Fruit fly (Drosophila melanogaster) whole organism, embryonic: Measurements from ENCODE around the gene CAH16.
A peak's percentile ranks its signal among the peaks of the same experiment; 100 is the strongest.

Experiments
- CG10274 ChIP-seq: fragments of 200-800 bp; sonication (Bioruptor generic); optimal IDR thresholded peaks from 3 replicates; lab custom pipeline; 2017; ENCODE audit warnings: missing biosample characterization, mild to moderate bottlenecking, missing genetic modification characterization
- CG10366 ChIP-seq: fragments of 200-800 bp; sonication (Bioruptor generic); IDR thresholded peaks from 2 replicates; pipeline ENCODE4 v1.3.6; 2022; ENCODE audit warnings: missing biosample characterization, missing genetic modification characterization
- CG10431 ChIP-seq: fragments of 200-800 bp; sonication (Bioruptor generic); optimal IDR thresholded peaks from 3 replicates; lab custom pipeline; 2018; ENCODE audit warnings: missing biosample characterization, mild to moderate bottlenecking, missing genetic modification characterization
- CG10959 ChIP-seq: fragments of 200-800 bp; sonication (Bioruptor generic); IDR thresholded peaks from 2 replicates; pipeline ENCODE4 v1.3.6; 2022; ENCODE audit warnings: missing biosample characterization, missing genetic modification characterization
- CG11093 ChIP-seq: fragments of 200-800 bp; sonication (Bioruptor generic); IDR thresholded peaks from 3 replicates; pipeline ENCODE4 v1.3.6; 2022; ENCODE audit warnings: missing biosample characterization, missing genetic modification characterization
- CG12104 ChIP-seq: fragments of 200-800 bp; sonication (Bioruptor generic); optimal IDR thresholded peaks from 3 replicates; lab custom pipeline; 2016; ENCODE audit warnings: missing biosample characterization, missing genetic modification characterization
- CG12744 ChIP-seq: fragments of 200-800 bp; sonication (Bioruptor generic); optimal IDR thresholded peaks from 2 replicates; lab custom pipeline; 2016; ENCODE audit warnings: missing biosample characterization, missing genetic modification characterization
- CG13123 ChIP-seq: fragments of 200-800 bp; sonication (Bioruptor generic); optimal IDR thresholded peaks from 2 replicates; lab custom pipeline; 2016; ENCODE audit warnings: missing biosample characterization, missing genetic modification characterization
- CG13775 ChIP-seq: fragments of 200-800 bp; sonication (Bioruptor generic); optimal IDR thresholded peaks from 3 replicates; lab custom pipeline; 2017; ENCODE audit warnings: missing biosample characterization, mild to moderate bottlenecking, missing genetic modification characterization
- CG15011 ChIP-seq: fragments of 200-800 bp; sonication (Bioruptor generic); optimal IDR thresholded peaks from 3 replicates; lab custom pipeline; 2018; ENCODE audit warnings: missing biosample characterization, mild to moderate bottlenecking, missing genetic modification characterization
- CG1602 ChIP-seq: fragments of 200-800 bp; sonication (Bioruptor generic); optimal IDR thresholded peaks from 3 replicates; lab custom pipeline; 2016; ENCODE audit warnings: missing biosample characterization, missing genetic modification characterization
- CG17361 ChIP-seq: fragments of 200-800 bp; sonication (Bioruptor generic); IDR thresholded peaks from 3 replicates; pipeline ENCODE4 v1.3.6; 2022; ENCODE audit warnings: missing biosample characterization, missing genetic modification characterization
- CG17385 ChIP-seq: fragments of 200-800 bp; sonication (Bioruptor generic); optimal IDR thresholded peaks from 3 replicates; lab custom pipeline; 2018; ENCODE audit warnings: missing biosample characterization, mild to moderate bottlenecking, missing genetic modification characterization
- CG18262 ChIP-seq: fragments of 200-800 bp; optimal IDR thresholded peaks from 3 replicates; lab custom pipeline; 2019; ENCODE audit warnings: missing biosample characterization, mild to moderate bottlenecking, missing genetic modification characterization, moderate library complexity
- CG3065 ChIP-seq: fragments of 200-800 bp; sonication (Bioruptor generic); optimal IDR thresholded peaks from 2 replicates; lab custom pipeline; 2016; ENCODE audit warnings: missing biosample characterization, missing genetic modification characterization
- CG5953 ChIP-seq: fragments of 200-800 bp; sonication (Bioruptor generic); IDR thresholded peaks from 2 replicates; pipeline ENCODE4 v1.3.6; 2022; ENCODE audit warnings: missing biosample characterization, missing genetic modification characterization
- CG6791 ChIP-seq: fragments of 200-800 bp; sonication (Bioruptor generic); IDR thresholded peaks from 3 replicates; pipeline ENCODE4 v1.3.6; 2022; ENCODE audit warnings: missing biosample characterization, missing genetic modification characterization; ENCODE audit not compliant: partially characterized antibody
- CG7357 ChIP-seq: fragments of 200-800 bp; sonication (Bioruptor generic); IDR thresholded peaks from 3 replicates; pipeline ENCODE4 v1.3.6; 2022; ENCODE audit warnings: missing biosample characterization, missing genetic modification characterization
- CG8281 ChIP-seq: fragments of 200-800 bp; sonication (Bioruptor generic); optimal IDR thresholded peaks from 2 replicates; lab custom pipeline; 2018; ENCODE audit warnings: missing biosample characterization, mild to moderate bottlenecking, missing genetic modification characterization, moderate library complexity
- D ChIP-seq, 2 experiments: fragments of 200-800 bp in 1 of 2; fragments of >200 bp in 1 of 2; sonication (Bioruptor generic) in 1 of 2; optimal IDR thresholded peaks; 2 replicates in 1 of 2; 3 replicates in 1 of 2; lab custom pipeline; 2017; ENCODE audit warnings: mild to moderate bottlenecking in 1 of 2, missing biosample characterization in 1 of 2, missing genetic modification characterization in 1 of 2, missing genetic modification reagents in 1 of 2
- Dad ChIP-seq: fragments of 200-800 bp; sonication (Bioruptor generic); optimal IDR thresholded peaks from 3 replicates; lab custom pipeline; 2016; ENCODE audit warnings: missing biosample characterization, missing genetic modification characterization
- Deaf1 ChIP-seq: fragments of 200-800 bp; optimal IDR thresholded peaks from 3 replicates; lab custom pipeline; 2019; ENCODE audit warnings: missing biosample characterization, mild to moderate bottlenecking, missing genetic modification characterization, moderate library complexity
- Doc3 ChIP-seq: fragments of 200-800 bp; sonication (Bioruptor generic); IDR thresholded peaks from 3 replicates; pipeline ENCODE4 v1.3.6; 2022; ENCODE audit warnings: missing biosample characterization, missing genetic modification characterization; ENCODE audit not compliant: partially characterized antibody
- Gsc ChIP-seq: fragments of 200-800 bp; sonication (Bioruptor generic); IDR thresholded peaks from 2 replicates; pipeline ENCODE4 v1.3.6; 2022; ENCODE audit warnings: missing biosample characterization, missing genetic modification characterization
- Gug ChIP-seq: fragments of 200-800 bp; sonication (Bioruptor generic); IDR thresholded peaks from 4 replicates; pipeline ENCODE4 v1.3.6; 2022; ENCODE audit warnings: missing biosample characterization, missing genetic modification characterization
- H2.0 ChIP-seq: fragments of 200-800 bp; sonication (Bioruptor generic); IDR thresholded peaks from 2 replicates; pipeline ENCODE4 v1.3.6; 2022; ENCODE audit warnings: missing biosample characterization, missing genetic modification characterization
- HLH3B ChIP-seq: fragments of 200-800 bp; sonication (Bioruptor generic); IDR thresholded peaks from 2 replicates; pipeline ENCODE4 v1.3.6; 2022; ENCODE audit warnings: missing biosample characterization, missing genetic modification characterization
- HLH4C ChIP-seq: fragments of 200-800 bp; sonication (Bioruptor generic); IDR thresholded peaks from 3 replicates; pipeline ENCODE4 v1.3.6; 2022; ENCODE audit warnings: missing biosample characterization, missing genetic modification characterization; ENCODE audit not compliant: partially characterized antibody
- Hsf ChIP-seq: fragments of 200-800 bp; sonication (Bioruptor generic); optimal IDR thresholded peaks from 3 replicates; lab custom pipeline; 2016; ENCODE audit warnings: missing biosample characterization, missing genetic modification characterization
- NC2β ChIP-seq: fragments of 200-800 bp; sonication (Bioruptor generic); optimal IDR thresholded peaks from 2 replicates; lab custom pipeline; 2016; ENCODE audit warnings: missing biosample characterization, missing genetic modification characterization
- Neu2 ChIP-seq: fragments of 200-800 bp; sonication (Bioruptor generic); optimal IDR thresholded peaks from 3 replicates; lab custom pipeline; 2016; ENCODE audit warnings: missing biosample characterization, missing genetic modification characterization, borderline replicate concordance
- NfI ChIP-seq: fragments of 200-800 bp; sonication (Bioruptor generic); optimal IDR thresholded peaks from 3 replicates; lab custom pipeline; 2018; ENCODE audit warnings: missing biosample characterization, mild to moderate bottlenecking, missing genetic modification characterization, moderate library complexity
- Ssrp ChIP-seq: fragments of 200-800 bp; sonication (Bioruptor generic); optimal IDR thresholded peaks from 2 replicates; lab custom pipeline; 2018; ENCODE audit warnings: missing biosample characterization, mild to moderate bottlenecking, missing genetic modification characterization, moderate library complexity
- ato ChIP-seq: fragments of 200-800 bp; sonication (Bioruptor generic); IDR thresholded peaks from 2 replicates; pipeline ENCODE4 v1.3.6; 2022; ENCODE audit warnings: missing biosample characterization, missing genetic modification characterization; ENCODE audit not compliant: partially characterized antibody
- chm ChIP-seq: fragments of 200-800 bp; sonication (Bioruptor generic); IDR thresholded peaks from 2 replicates; pipeline ENCODE4 v1.3.6; 2022; ENCODE audit warnings: missing biosample characterization, missing genetic modification characterization
- chn ChIP-seq: fragments of 200-800 bp; sonication (Bioruptor generic); optimal IDR thresholded peaks from 2 replicates; lab custom pipeline; 2016; ENCODE audit warnings: missing biosample characterization, missing genetic modification characterization
- dan ChIP-seq: fragments of 200-800 bp; sonication (Bioruptor generic); IDR thresholded peaks from 2 replicates; pipeline ENCODE4 v1.3.6; 2022; ENCODE audit warnings: missing biosample characterization, missing genetic modification characterization
- dimm ChIP-seq: fragments of 200-800 bp; sonication (Bioruptor generic); IDR thresholded peaks from 2 replicates; pipeline ENCODE4 v1.3.6; 2022; ENCODE audit warnings: missing biosample characterization, missing genetic modification characterization
- inv ChIP-seq: fragments of 200-800 bp; sonication (Bioruptor generic); IDR thresholded peaks from 2 replicates; pipeline ENCODE4 v1.3.6; 2022; ENCODE audit warnings: missing biosample characterization, missing genetic modification characterization; ENCODE audit not compliant: partially characterized antibody
- klu ChIP-seq: fragments of 200-800 bp; sonication (Bioruptor generic); IDR thresholded peaks from 2 replicates; pipeline ENCODE4 v1.3.6; 2022; ENCODE audit warnings: missing biosample characterization, missing genetic modification characterization
- pb ChIP-seq: fragments of 200-800 bp; sonication (Bioruptor generic); optimal IDR thresholded peaks from 3 replicates; lab custom pipeline; 2016; ENCODE audit warnings: missing biosample characterization, missing genetic modification characterization
- repo ChIP-seq: fragments of 200-800 bp; sonication (Bioruptor generic); optimal IDR thresholded peaks from 2 replicates; lab custom pipeline; 2016; ENCODE audit warnings: missing biosample characterization, missing genetic modification characterization
- slou ChIP-seq: fragments of 200-800 bp; sonication (Bioruptor generic); optimal IDR thresholded peaks from 3 replicates; lab custom pipeline; 2016; ENCODE audit warnings: missing biosample characterization, missing genetic modification characterization
- sob ChIP-seq: fragments of 200-800 bp; sonication (Bioruptor generic); IDR thresholded peaks from 2 replicates; pipeline ENCODE4 v1.3.6; 2022; ENCODE audit warnings: missing biosample characterization, missing genetic modification characterization
- tll ChIP-seq, 2 experiments: fragments of 200-800 bp in 1 of 2; fragments of >200 bp in 1 of 2; sonication (Bioruptor generic) in 1 of 2; optimal IDR thresholded peaks; 2 replicates each; lab custom pipeline; 2017 to 2019; ENCODE audit warnings: missing biosample characterization in 2 of 2, missing genetic modification characterization in 2 of 2, mild to moderate bottlenecking in 1 of 2, moderate library complexity in 1 of 2
- tna ChIP-seq: fragments of 200-800 bp; sonication (Bioruptor generic); IDR thresholded peaks from 2 replicates; pipeline ENCODE4 v1.3.6; 2022; ENCODE audit warnings: missing biosample characterization, missing genetic modification characterization; ENCODE audit not compliant: partially characterized antibody
- trh ChIP-seq: fragments of 200-800 bp; sonication (Bioruptor generic); optimal IDR thresholded peaks from 2 replicates; lab custom pipeline; 2016; ENCODE audit warnings: missing biosample characterization, missing genetic modification characterization
- unpg ChIP-seq: fragments of 200-800 bp; sonication (Bioruptor generic); optimal IDR thresholded peaks from 3 replicates; lab custom pipeline; 2018; ENCODE audit warnings: missing biosample characterization, mild to moderate bottlenecking, missing genetic modification characterization, moderate library complexity
- wor ChIP-seq: fragments of 200-800 bp; sonication (Bioruptor generic); IDR thresholded peaks from 2 replicates; pipeline ENCODE4 v1.3.6; 2022; ENCODE audit warnings: missing biosample characterization, missing genetic modification characterization
- zen2 ChIP-seq: fragments of 200-800 bp; sonication (Bioruptor generic); IDR thresholded peaks from 3 replicates; pipeline ENCODE4 v1.3.6; 2022; ENCODE audit warnings: missing biosample characterization, missing genetic modification characterization; ENCODE audit not compliant: partially characterized antibody

CAH16 gene

dm6 chr3R:31310883-31311397 lies 50.9 kb downstream of the CAH16 start, which contains the start of gene CG34347 (continued):
- TF ChIP-seq D (optimal IDR thresholded peaks at IDR 0.05; lab: Kevin White, UChicago) (no peak), D (GFP tag; optimal IDR thresholded peaks at IDR 0.05; lab: Kevin White, UChicago) (no peak), Ssrp (tag; lab: Kevin White, UChicago) (no peak), tna (GFP tag; lab: Robert Waterston, UW) (peak; percentile 31; the same call in 1 of the 2 replicates), Hsf (no peak), CG3065 (GFP tag; lab: Kevin White, UChicago) (no peak), tll (GFP tag; optimal IDR thresholded peaks at IDR 0.05; lab: Kevin White, UChicago) (no peak), Gug (GFP tag; lab: Robert Waterston, UW) (0 out of 4 replicates have a peak, but pooled peaks have one; percentile 36), Deaf1 (tag; lab: Kevin White, UChicago) (peak; percentile 93), HLH3B (no peak; the same call in 1 of the 2 replicates), dan (no peak), CG11093 (GFP tag; lab: Robert Waterston, UW) (no peak), pb (GFP tag; lab: Kevin White, UChicago) (peak; percentile 6), CG13775 (GFP tag; lab: Kevin White, UChicago) (no peak), ato (GFP tag; lab: Robert Waterston, UW) (peak; percentile 50; the same call in 1 of the 2 replicates), Neu2 (GFP tag; lab: Kevin White, UChicago) (no peak), CG7357 (GFP tag; lab: Robert Waterston, UW) (no peak), CG18262 (no peak), NC2β (GFP tag; lab: Kevin White, UChicago) (no peak), H2.0 (no peak), Dad (GFP tag; lab: Kevin White, UChicago) (no peak), CG15011 (GFP tag; lab: Kevin White, UChicago) (no peak), CG13123 (GFP tag; lab: Kevin White, UChicago) (no peak), CG10366 (GFP tag; lab: Robert Waterston, UW) (no peak), trh (GFP tag; lab: Kevin White, UChicago) (no peak), klu (GFP tag; lab: Robert Waterston, UW) (no peak), zen2 (peak; percentile 69; the same call in 2 of the 3 replicates), repo (no peak), chm (GFP tag; lab: Robert Waterston, UW) (peak; percentile 88; the same call in 1 of the 2 replicates), slou (GFP tag; lab: Kevin White, UChicago) (no peak), NfI (GFP tag; lab: Kevin White, UChicago) (no peak), CG17361 (no peak), Doc3 (GFP tag; lab: Robert Waterston, UW) (0 out of 3 replicates have a peak, but pooled peaks have one; percentile 25), CG8281 (tag; lab: Kevin White, UChicago) (no peak), sob (GFP tag; lab: Robert Waterston, UW) (0 out of 2 replicates have a peak, but pooled peaks have one; percentile 23), CG10274 (GFP tag; lab: Kevin White, UChicago) (no peak), CG10431 (GFP tag; lab: Kevin White, UChicago) (no peak), chn (no peak), CG10959 (GFP tag; lab: Robert Waterston, UW) (no peak), CG12744 (GFP tag; lab: Kevin White, UChicago) (no peak), CG6791 (GFP tag; lab: Robert Waterston, UW) (0 out of 3 replicates have a peak, but pooled peaks have one; percentile 49), wor (no peak), CG12104 (GFP tag; lab: Kevin White, UChicago) (no peak), inv (no peak), HLH4C (peak; percentile 39; the same call in 1 of the 3 replicates), CG5953 (GFP tag; lab: Robert Waterston, UW) (no peak), CG17385 (no peak), dimm (GFP tag; lab: Robert Waterston, UW) (no peak), Gsc (GFP tag; lab: Robert Waterston, UW) (no peak), CG1602 (GFP tag; lab: Kevin White, UChicago) (no peak), unpg (no peak)
